Fruit fly (Drosophila melanogaster) whole organism: ENCODE data around the gene Ppt2.

Source experiments
- CG8478 ChIP-seq: fragments of >200 bp; optimal IDR thresholded peaks from 2 replicates; lab custom pipeline; 2018; ENCODE audit warnings: inconsistent platforms
- Dll ChIP-seq: fragments of >200 bp; optimal IDR thresholded peaks from 2 replicates; lab custom pipeline; 2017
- EcR ChIP-seq, 2 experiments: fragments of >200 bp; optimal IDR thresholded peaks; 2 replicates each; lab custom pipeline; 2017; ENCODE audit warnings: missing biosample characterization in 2 of 2, missing genetic modification characterization in 2 of 2, missing genetic modification reagents in 2 of 2
- pan ChIP-seq: fragments of >200 bp; optimal IDR thresholded peaks from 2 replicates; lab custom pipeline; 2017
- psq ChIP-seq: fragments of >200 bp; optimal IDR thresholded peaks from 2 replicates; lab custom pipeline; 2017
- usp ChIP-seq: fragments of >200 bp; optimal IDR thresholded peaks from 2 replicates; lab custom pipeline; 2017; ENCODE audit warnings: missing biosample characterization, missing genetic modification characterization, mixed read lengths

The Ppt2 gene

dm6 chr2L:11295762-11296161, 15.7 kb downstream of the Ppt2 start:
- TF ChIP-seq Dll (lab: Kevin White, UChicago) (no peak), CG8478 (no peak), EcR (GFP tag; optimal IDR thresholded peaks at IDR 0.05; lab: Kevin White, UChicago) (no peak), usp (GFP tag; lab: Kevin White, UChicago) (no peak), pan (lab: Kevin White, UChicago) (no peak), psq (lab: Kevin White, UChicago) (no peak)

- TF ChIP-seq psq (lab: Kevin White, UChicago) = no peak
- TF ChIP-seq usp (GFP tag; lab: Kevin White, UChicago) = no peak
Observed at dm6 chr2L:11296483-11296882, 16.4 kb downstream of the Ppt2 start.

- no peak for TF ChIP-seq EcR (GFP tag; optimal IDR thresholded peaks at IDR 0.05; lab: Kevin White, UChicago)
- no peak for TF ChIP-seq Dll (lab: Kevin White, UChicago)
- TF ChIP-seq psq (lab: Kevin White, UChicago) = no peak
- TF ChIP-seq pan (lab: Kevin White, UChicago) = no peak
- TF ChIP-seq CG8478 = no peak
- no peak for TF ChIP-seq usp (GFP tag; lab: Kevin White, UChicago)
Observed at dm6 chr2L:11302507-11302906, 22.4 kb downstream of the Ppt2 start.

dm6 chr2L:11306091-11306490, 26.0 kb downstream of the Ppt2 start:
- TF ChIP-seq Dll (lab: Kevin White, UChicago) (no peak), EcR (GFP tag; optimal IDR thresholded peaks at IDR 0.05; lab: Kevin White, UChicago) (no peak), usp (GFP tag; lab: Kevin White, UChicago) (no peak), pan (lab: Kevin White, UChicago) (no peak), psq (lab: Kevin White, UChicago) (no peak), CG8478 (no peak)

- TF ChIP-seq EcR (GFP tag; optimal IDR thresholded peaks at IDR 0.05; lab: Kevin White, UChicago) = no peak
- no peak for TF ChIP-seq Dll (lab: Kevin White, UChicago)
- no peak for TF ChIP-seq psq (lab: Kevin White, UChicago)
Observed at dm6 chr2L:11307072-11307471, 27.0 kb downstream of the Ppt2 start.

- TF ChIP-seq CG8478 (no peak), EcR (GFP tag; optimal IDR thresholded peaks at IDR 0.05; lab: Kevin White, UChicago) (no peak), pan (lab: Kevin White, UChicago) (no peak), Dll (lab: Kevin White, UChicago) (no peak), usp (GFP tag; lab: Kevin White, UChicago) (no peak), psq (lab: Kevin White, UChicago) (no peak)
Observed at dm6 chr2L:11309806-11310205, 29.7 kb downstream of the Ppt2 start.

dm6 chr2L:11317655-11318278, 37.7 kb downstream of the Ppt2 start:
- TF ChIP-seq psq (lab: Kevin White, UChicago) (no peak), EcR (GFP tag; optimal IDR thresholded peaks at IDR 0.05; lab: Kevin White, UChicago) (no peak), pan (lab: Kevin White, UChicago) (no peak), usp (GFP tag; lab: Kevin White, UChicago) (no peak), Dll (lab: Kevin White, UChicago) (no peak), CG8478 (no peak)

dm6 chr2L:11318464-11318863, 38.4 kb downstream of the Ppt2 start:
- TF ChIP-seq EcR (GFP tag; optimal IDR thresholded peaks at IDR 0.05; lab: Kevin White, UChicago) (no peak), usp (GFP tag; lab: Kevin White, UChicago) (no peak), pan (lab: Kevin White, UChicago) (no peak), psq (lab: Kevin White, UChicago) (no peak), CG8478 (no peak), Dll (lab: Kevin White, UChicago) (no peak)

dm6 chr2L:11319221-11319620, 39.1 kb downstream of the Ppt2 start:
- TF ChIP-seq pan (lab: Kevin White, UChicago) (no peak), psq (lab: Kevin White, UChicago) (no peak), EcR (GFP tag; optimal IDR thresholded peaks at IDR 0.05; lab: Kevin White, UChicago) (no peak), Dll (lab: Kevin White, UChicago) (no peak), usp (GFP tag; lab: Kevin White, UChicago) (no peak), CG8478 (no peak)

dm6 chr2L:11322115-11322514, 42.0 kb downstream of the Ppt2 start:
- TF ChIP-seq usp (GFP tag; lab: Kevin White, UChicago) (no peak), pan (lab: Kevin White, UChicago) (no peak), CG8478 (no peak), psq (lab: Kevin White, UChicago) (no peak), EcR (GFP tag; optimal IDR thresholded peaks at IDR 0.05; lab: Kevin White, UChicago) (no peak), Dll (lab: Kevin White, UChicago) (no peak)

dm6 chr2L:11322800-11323199, 42.7 kb downstream of the Ppt2 start:
- TF ChIP-seq Dll (lab: Kevin White, UChicago) (no peak), pan (lab: Kevin White, UChicago) (no peak), CG8478 (no peak), usp (GFP tag; lab: Kevin White, UChicago) (no peak), psq (lab: Kevin White, UChicago) (no peak), EcR (GFP tag; optimal IDR thresholded peaks at IDR 0.05; lab: Kevin White, UChicago) (no peak)

- TF ChIP-seq CG8478 (no peak), pan (lab: Kevin White, UChicago) (no peak), Dll (lab: Kevin White, UChicago) (no peak), psq (lab: Kevin White, UChicago) (no peak), EcR (GFP tag; optimal IDR thresholded peaks at IDR 0.05; lab: Kevin White, UChicago) (no peak), usp (GFP tag; lab: Kevin White, UChicago) (no peak)
Observed at dm6 chr2L:11323917-11324316, 43.8 kb downstream of the Ppt2 start.
